Worm (Caenorhabditis elegans): ENCODE data around the gene T21C12.8.

Gene T21C12.8

ce11 chrIII:10592074-10592473 lies 39.2 kb upstream of the T21C12.8 start:
- TF ChIP-seq ceh-31 (tag; optimal IDR thresholded peaks at IDR 0.05), result no peak
- TF ChIP-seq unc-3 (GFP tag; conservative IDR thresholded peaks at IDR 0.05), result no peak
- TF ChIP-seq unc-3 (tag; optimal IDR thresholded peaks at IDR 0.05), result no peak
- TF ChIP-seq tbx-2 (tag; optimal IDR thresholded peaks at IDR 0.05), result no peak
- no peak for TF ChIP-seq fkh-10 (GFP tag; optimal IDR thresholded peaks at IDR 0.05)
- TF ChIP-seq ceh-6 (GFP tag; optimal IDR thresholded peaks at IDR 0.05), result no peak
- no peak for TF ChIP-seq sox-4 (tag; optimal IDR thresholded peaks at IDR 0.05)
- no peak for TF ChIP-seq ceh-14 (tag; optimal IDR thresholded peaks at IDR 0.05)
- no peak for TF ChIP-seq pros-1 (tag; optimal IDR thresholded peaks at IDR 0.05)
- no peak for TF ChIP-seq F13H6.1 (tag; optimal IDR thresholded peaks at IDR 0.05)
- no peak for TF ChIP-seq nfya-1 (tag; optimal IDR thresholded peaks at IDR 0.05)
- TF ChIP-seq pqm-1 (tag; optimal IDR thresholded peaks at IDR 0.05), result no peak
- TF ChIP-seq pax-1 (tag; optimal IDR thresholded peaks at IDR 0.05), result no peak
- no peak for TF ChIP-seq fax-1 (tag; optimal IDR thresholded peaks at IDR 0.05)
- no peak for TF ChIP-seq hlh-6 (tag; optimal IDR thresholded peaks at IDR 0.05)
- TF ChIP-seq elt-2 (tag; optimal IDR thresholded peaks at IDR 0.05), result no peak

- TF ChIP-seq zip-5 (tag; optimal IDR thresholded peaks at IDR 0.05) (no peak), ceh-48 (tag; optimal IDR thresholded peaks at IDR 0.05) (no peak), tbx-2 (tag; optimal IDR thresholded peaks at IDR 0.05) (no peak), pha-4 (tag; optimal IDR thresholded peaks at IDR 0.05) (no peak), rnt-1 (tag; optimal IDR thresholded peaks at IDR 0.05) (no peak), gmeb-2 (tag; optimal IDR thresholded peaks at IDR 0.05) (no peak), ceh-34 (tag; optimal IDR thresholded peaks at IDR 0.05) (no peak)
Observed at ce11 chrIII:10586243-10586642, 33.4 kb upstream of the T21C12.8 start, which contains the start of gene Y45F3A.5. Y45F3A.5 (minus strand) TSS chrIII:10586343.

- TF ChIP-seq tbx-7 (tag; optimal IDR thresholded peaks at IDR 0.05) (no peak), unc-42 (tag; optimal IDR thresholded peaks at IDR 0.05) (peak; percentile 91)
Observed at ce11 chrIII:10583483-10583882, 30.7 kb upstream of the T21C12.8 start.

- TF ChIP-seq pag-3 (tag; optimal IDR thresholded peaks at IDR 0.05; ENCODE audit: borderline replicate concordance) (no peak), unc-42 (tag; optimal IDR thresholded peaks at IDR 0.05) (peak; percentile 13)
Observed at ce11 chrIII:10580206-10580605, 27.4 kb upstream of the T21C12.8 start.

ce11 chrIII:10578873-10579272 lies 26.0 kb upstream of the T21C12.8 start:
- TF ChIP-seq unc-42 (tag; optimal IDR thresholded peaks at IDR 0.05) (peak; percentile 20), hlh-6 (tag; optimal IDR thresholded peaks at IDR 0.05) (no peak), pqm-1 (tag; optimal IDR thresholded peaks at IDR 0.05) (no peak)

ce11 chrIII:10577782-10578181 lies 25.0 kb upstream of the T21C12.8 start:
- no peak for TF ChIP-seq pha-2 (tag; optimal IDR thresholded peaks at IDR 0.05)
- no peak for TF ChIP-seq C38D4.7 (GFP tag; optimal IDR thresholded peaks at IDR 0.05)
- no peak for TF ChIP-seq gmeb-2 (tag; optimal IDR thresholded peaks at IDR 0.05)
- no peak for TF ChIP-seq odd-2 (tag; optimal IDR thresholded peaks at IDR 0.05)
- TF ChIP-seq unc-42 (tag; optimal IDR thresholded peaks at IDR 0.05), result peak; percentile 13

- no peak for TF ChIP-seq T23F11.4 (GFP tag; optimal IDR thresholded peaks at IDR 0.05)
- TF ChIP-seq ceh-31 (tag; optimal IDR thresholded peaks at IDR 0.05), result no peak
- TF ChIP-seq madf-2 (tag; optimal IDR thresholded peaks at IDR 0.05), result no peak
- no peak for TF ChIP-seq pha-2 (tag; optimal IDR thresholded peaks at IDR 0.05)
- TF ChIP-seq ceh-2 (tag; optimal IDR thresholded peaks at IDR 0.05), result no peak
- TF ChIP-seq hlh-6 (tag; optimal IDR thresholded peaks at IDR 0.05), result no peak
- TF ChIP-seq K09A11.1 (tag; optimal IDR thresholded peaks at IDR 0.05; ENCODE audit: insufficient read depth), result no peak
- TF ChIP-seq tbx-7 (tag; optimal IDR thresholded peaks at IDR 0.05), result no peak
- no peak for TF ChIP-seq C08G9.2 (tag; optimal IDR thresholded peaks at IDR 0.05)
- no peak for TF ChIP-seq nhr-11 (tag; optimal IDR thresholded peaks at IDR 0.05)
- TF ChIP-seq pat-9 (tag; optimal IDR thresholded peaks at IDR 0.05), result no peak
- TF ChIP-seq ceh-9 (tag; optimal IDR thresholded peaks at IDR 0.05), result no peak
Observed at ce11 chrIII:10575320-10575719, 22.5 kb upstream of the T21C12.8 start, which contains the start of gene Y45F3A.4. Y45F3A.4 (minus strand) TSS chrIII:10575420.
